Worm (Caenorhabditis elegans): ENCODE results near the gene C28H8.8.

DNA sequence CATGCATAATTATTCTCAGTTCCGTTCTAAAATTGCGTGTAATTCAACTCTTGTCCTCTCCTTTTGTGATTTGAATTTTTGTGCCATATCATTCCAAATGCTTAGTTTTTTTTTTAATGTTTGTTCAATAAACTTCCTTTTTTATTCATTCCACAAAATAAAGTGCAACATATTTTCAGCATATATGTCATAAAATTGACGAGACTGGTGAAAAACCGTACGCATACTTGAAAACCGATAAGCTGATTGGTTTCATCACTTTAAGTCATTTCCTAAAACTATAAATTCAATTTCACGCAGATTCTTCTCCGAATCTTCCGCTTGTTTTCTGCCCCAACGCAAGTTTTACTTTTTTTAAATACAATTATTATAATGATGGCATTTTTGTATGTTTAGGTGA lies 29.6 kb downstream of the C28H8.8 start, which contains the start of gene dpf-4:
- TF ChIP-seq elt-2 (tag; optimal IDR thresholded peaks at IDR 0.05) (no peak), ceh-14 (tag; optimal IDR thresholded peaks at IDR 0.05) (no peak), pha-4 (tag; optimal IDR thresholded peaks at IDR 0.05) (no peak), hlh-30 (tag; optimal IDR thresholded peaks at IDR 0.05; ENCODE audit: insufficient read depth) (no peak), hlh-15 (tag; optimal IDR thresholded peaks at IDR 0.05) (no peak), che-1 (tag; optimal IDR thresholded peaks at IDR 0.05) (no peak), ama-1 (optimal IDR thresholded peaks at IDR 0.05) (no peak), Y22D7AL.16 (tag; optimal IDR thresholded peaks at IDR 0.05) (no peak), mec-3 (tag; optimal IDR thresholded peaks at IDR 0.05; ENCODE audit: borderline replicate concordance) (no peak), pag-3 (tag; optimal IDR thresholded peaks at IDR 0.05; ENCODE audit: borderline replicate concordance) (no peak), K02D7.2 (tag; optimal IDR thresholded peaks at IDR 0.05) (no peak), npax-4 (tag; optimal IDR thresholded peaks at IDR 0.05) (no peak), fkh-6 (tag; optimal IDR thresholded peaks at IDR 0.05) (no peak), dmd-4 (tag; optimal IDR thresholded peaks at IDR 0.05; ENCODE audit: borderline replicate concordance) (no peak)
